Fruit fly (Drosophila melanogaster) whole organism, prepupa: Measurements from ENCODE around the gene NK7.1.

Experiments
- Blimp-1 ChIP-seq: fragments of 200-800 bp; sonication (Bioruptor generic); optimal IDR thresholded peaks from 3 replicates; lab custom pipeline; 2017; ENCODE audit warnings: missing biosample characterization, missing genetic modification characterization, mild to moderate bottlenecking, moderate library complexity, missing genetic modification reagents
- CG10631 ChIP-seq: fragments of 200-800 bp; sonication (Bioruptor generic); optimal IDR thresholded peaks from 2 replicates; lab custom pipeline; 2016; ENCODE audit warnings: missing biosample characterization, missing genetic modification characterization
- CG10669 ChIP-seq: fragments of 200-800 bp; sonication (Bioruptor generic); optimal IDR thresholded peaks from 3 replicates; lab custom pipeline; 2018; ENCODE audit warnings: missing biosample characterization, mild to moderate bottlenecking, missing genetic modification characterization, moderate library complexity
- CG11294 ChIP-seq: fragments of 200-800 bp; sonication (Bioruptor generic); IDR thresholded peaks from 2 replicates; pipeline ENCODE4 v1.3.6; 2022; ENCODE audit warnings: missing biosample characterization, missing genetic modification characterization
- CG11762 ChIP-seq: fragments of 200-800 bp; sonication (Bioruptor generic); optimal IDR thresholded peaks from 3 replicates; lab custom pipeline; 2016; ENCODE audit warnings: missing biosample characterization, missing genetic modification characterization; ENCODE audit not compliant: insufficient read depth
- CG11902 ChIP-seq: fragments of 200-800 bp; sonication (Bioruptor generic); optimal IDR thresholded peaks from 3 replicates; lab custom pipeline; 2016; ENCODE audit warnings: missing biosample characterization, missing genetic modification characterization
- CG15336 ChIP-seq: fragments of 200-800 bp; sonication (Bioruptor generic); IDR thresholded peaks from 2 replicates; pipeline ENCODE4 v1.3.6; 2022; ENCODE audit warnings: missing biosample characterization, missing genetic modification characterization
- CG1621 ChIP-seq: fragments of 200-800 bp; sonication (Bioruptor generic); optimal IDR thresholded peaks from 3 replicates; lab custom pipeline; 2018; ENCODE audit warnings: missing biosample characterization, mild to moderate bottlenecking, missing genetic modification characterization
- CG16779 ChIP-seq: fragments of 200-800 bp; sonication (Bioruptor generic); optimal IDR thresholded peaks from 3 replicates; lab custom pipeline; 2017; ENCODE audit warnings: missing biosample characterization, mild to moderate bottlenecking, missing genetic modification characterization
- CG32006 ChIP-seq: fragments of 200-800 bp; sonication (Bioruptor generic); optimal IDR thresholded peaks from 3 replicates; lab custom pipeline; 2017; ENCODE audit warnings: missing biosample characterization, mild to moderate bottlenecking, missing genetic modification characterization
- CG34406 ChIP-seq: fragments of 200-800 bp; sonication (Bioruptor generic); optimal IDR thresholded peaks from 3 replicates; lab custom pipeline; 2016; ENCODE audit warnings: missing biosample characterization, missing genetic modification characterization
- CG3919 ChIP-seq: fragments of 200-800 bp; sonication (Bioruptor generic); optimal IDR thresholded peaks from 3 replicates; lab custom pipeline; 2016; ENCODE audit warnings: missing biosample characterization, missing genetic modification characterization
- CG4318 ChIP-seq: fragments of 200-800 bp; sonication (Bioruptor generic); optimal IDR thresholded peaks from 3 replicates; lab custom pipeline; 2017; ENCODE audit warnings: missing biosample characterization, mild to moderate bottlenecking, missing genetic modification characterization
- CG6163 ChIP-seq: fragments of 200-800 bp; sonication (Bioruptor generic); IDR thresholded peaks from 3 replicates; pipeline ENCODE4 v1.3.6; 2022; ENCODE audit warnings: missing biosample characterization, missing genetic modification characterization
- CG6276 ChIP-seq: fragments of 200-800 bp; sonication (Bioruptor generic); optimal IDR thresholded peaks from 2 replicates; lab custom pipeline; 2017; ENCODE audit warnings: missing biosample characterization, mild to moderate bottlenecking, missing genetic modification characterization
- CG6792 ChIP-seq: fragments of 200-800 bp; sonication (Bioruptor generic); optimal IDR thresholded peaks from 3 replicates; lab custom pipeline; 2016; ENCODE audit warnings: missing biosample characterization, missing genetic modification characterization
- CG6808 ChIP-seq: fragments of 200-800 bp; sonication (Bioruptor generic); optimal IDR thresholded peaks from 3 replicates; lab custom pipeline; 2017; ENCODE audit warnings: missing biosample characterization, missing genetic modification characterization, mild to moderate bottlenecking, moderate library complexity, missing genetic modification reagents
- CG6854 ChIP-seq: fragments of 200-800 bp; sonication (Bioruptor generic); optimal IDR thresholded peaks from 2 replicates; lab custom pipeline; 2017; ENCODE audit warnings: missing biosample characterization, mild to moderate bottlenecking, missing genetic modification characterization
- CG7368 ChIP-seq: fragments of 200-800 bp; sonication (Bioruptor generic); optimal IDR thresholded peaks from 3 replicates; lab custom pipeline; 2016; ENCODE audit warnings: missing biosample characterization, missing genetic modification characterization
- CG8119 ChIP-seq: fragments of 200-800 bp; sonication (Bioruptor generic); IDR thresholded peaks from 3 replicates; pipeline ENCODE4 v1.3.6; 2022; ENCODE audit warnings: missing biosample characterization, missing genetic modification characterization
- CG8319 ChIP-seq: fragments of 200-800 bp; sonication (Bioruptor generic); optimal IDR thresholded peaks from 3 replicates; lab custom pipeline; 2016; ENCODE audit warnings: missing biosample characterization, missing genetic modification characterization
- CG8632 ChIP-seq: fragments of 200-800 bp; sonication (Bioruptor generic); optimal IDR thresholded peaks from 3 replicates; lab custom pipeline; 2016; ENCODE audit warnings: missing biosample characterization, missing genetic modification characterization
- CG9139 ChIP-seq: fragments of 200-800 bp; sonication (Bioruptor generic); optimal IDR thresholded peaks from 3 replicates; lab custom pipeline; 2017; ENCODE audit warnings: missing biosample characterization, mild to moderate bottlenecking, missing genetic modification characterization
- Eip75B ChIP-seq: fragments of 200-800 bp; sonication (Bioruptor generic); optimal IDR thresholded peaks from 3 replicates; lab custom pipeline; 2016; ENCODE audit warnings: missing biosample characterization, missing genetic modification characterization
- Eip78C ChIP-seq: fragments of 200-800 bp; sonication (Bioruptor generic); peaks from one replicate; lab custom pipeline; 2016; ENCODE audit warnings: missing biosample characterization, missing genetic modification characterization
- Eip93F ChIP-seq: fragments of 200-800 bp; sonication (Bioruptor generic); optimal IDR thresholded peaks from 2 replicates; lab custom pipeline; 2016; ENCODE audit warnings: missing biosample characterization, mild to moderate bottlenecking, missing genetic modification characterization
- Ets21C ChIP-seq: fragments of 200-800 bp; sonication (Bioruptor generic); optimal IDR thresholded peaks from 3 replicates; lab custom pipeline; 2016; ENCODE audit warnings: missing biosample characterization, missing genetic modification characterization
- Ets96B ChIP-seq: fragments of 200-800 bp; optimal IDR thresholded peaks from 2 replicates; lab custom pipeline; 2019; ENCODE audit warnings: missing biosample characterization, mild to moderate bottlenecking, missing genetic modification characterization, moderate library complexity
- Gug ChIP-seq: fragments of 200-800 bp; sonication (Bioruptor generic); IDR thresholded peaks from 2 replicates; pipeline ENCODE4 v1.3.6; 2022; ENCODE audit warnings: missing biosample characterization, missing genetic modification characterization
- Hr39 ChIP-seq: fragments of 200-800 bp; sonication (Bioruptor generic); optimal IDR thresholded peaks from 2 replicates; lab custom pipeline; 2016; ENCODE audit warnings: missing biosample characterization, missing genetic modification characterization
- Hr4 ChIP-seq: fragments of 200-800 bp; sonication (Bioruptor generic); optimal IDR thresholded peaks from 3 replicates; lab custom pipeline; 2016; ENCODE audit warnings: missing biosample characterization, missing genetic modification characterization
- Lpt ChIP-seq: fragments of 200-800 bp; sonication (Bioruptor generic); optimal IDR thresholded peaks from 3 replicates; lab custom pipeline; 2016; ENCODE audit warnings: missing biosample characterization, missing genetic modification characterization
- Met ChIP-seq: fragments of 200-800 bp; sonication (Bioruptor generic); optimal IDR thresholded peaks from 3 replicates; lab custom pipeline; 2016; ENCODE audit warnings: missing biosample characterization, missing genetic modification characterization
- Smox ChIP-seq: fragments of 200-800 bp; sonication (Bioruptor generic); optimal IDR thresholded peaks from 3 replicates; lab custom pipeline; 2016; ENCODE audit warnings: missing biosample characterization, missing genetic modification characterization
- Sox102F ChIP-seq: fragments of 200-800 bp; sonication (Bioruptor generic); optimal IDR thresholded peaks from 2 replicates; lab custom pipeline; 2016; ENCODE audit warnings: missing biosample characterization, mild to moderate bottlenecking, missing genetic modification characterization
- Sox14 ChIP-seq: fragments of 200-800 bp; sonication (Bioruptor generic); optimal IDR thresholded peaks from 3 replicates; lab custom pipeline; 2016; ENCODE audit warnings: missing biosample characterization, missing genetic modification characterization
- Sox15 ChIP-seq: fragments of 200-800 bp; sonication (Bioruptor generic); optimal IDR thresholded peaks from 3 replicates; lab custom pipeline; 2016; ENCODE audit warnings: missing biosample characterization, missing genetic modification characterization
- achi ChIP-seq: fragments of 200-800 bp; sonication (Bioruptor generic); optimal IDR thresholded peaks from 3 replicates; lab custom pipeline; 2016; ENCODE audit warnings: missing biosample characterization, missing genetic modification characterization
- acj6 ChIP-seq: fragments of 200-800 bp; sonication (Bioruptor generic); optimal IDR thresholded peaks from 3 replicates; lab custom pipeline; 2016; ENCODE audit warnings: missing biosample characterization, missing genetic modification characterization
- cyc ChIP-seq: fragments of 200-800 bp; sonication (Bioruptor generic); optimal IDR thresholded peaks from 3 replicates; lab custom pipeline; 2016; ENCODE audit warnings: missing biosample characterization, missing genetic modification characterization
- dac ChIP-seq: fragments of 200-800 bp; sonication (Bioruptor generic); optimal IDR thresholded peaks from 2 replicates; lab custom pipeline; 2017; ENCODE audit warnings: missing biosample characterization, mild to moderate bottlenecking, missing genetic modification characterization
- fd59A ChIP-seq: fragments of 200-800 bp; sonication (Bioruptor generic); optimal IDR thresholded peaks from 2 replicates; lab custom pipeline; 2017; ENCODE audit warnings: missing biosample characterization, mild to moderate bottlenecking, missing genetic modification characterization, missing genetic modification reagents
- fd85E ChIP-seq: fragments of 200-800 bp; sonication (Bioruptor generic); optimal IDR thresholded peaks from 3 replicates; lab custom pipeline; 2016; ENCODE audit warnings: missing biosample characterization, missing genetic modification characterization
- fkh ChIP-seq: fragments of 200-800 bp; sonication (Bioruptor generic); optimal IDR thresholded peaks from 3 replicates; lab custom pipeline; 2017; ENCODE audit warnings: missing biosample characterization, mild to moderate bottlenecking, missing genetic modification characterization, moderate library complexity
- lz ChIP-seq: fragments of 200-800 bp; sonication (Bioruptor generic); optimal IDR thresholded peaks from 3 replicates; lab custom pipeline; 2016; ENCODE audit warnings: missing biosample characterization, missing genetic modification characterization
- net ChIP-seq: fragments of 200-800 bp; sonication (Bioruptor generic); optimal IDR thresholded peaks from 3 replicates; lab custom pipeline; 2016; ENCODE audit warnings: missing biosample characterization, missing genetic modification characterization
- spab ChIP-seq: fragments of 200-800 bp; sonication (Bioruptor generic); optimal IDR thresholded peaks from 2 replicates; lab custom pipeline; 2017; ENCODE audit warnings: missing biosample characterization, mild to moderate bottlenecking, missing genetic modification characterization, missing genetic modification reagents
- ss ChIP-seq, 2 experiments: fragments of 200-800 bp; sonication (Bioruptor generic); optimal IDR thresholded peaks; 2 replicates in 1 of 2; 3 replicates in 1 of 2; lab custom pipeline; 2017 to 2018; ENCODE audit warnings: mild to moderate bottlenecking in 2 of 2, missing biosample characterization in 2 of 2, missing genetic modification characterization in 2 of 2, moderate library complexity in 1 of 2
- svp ChIP-seq: fragments of 200-800 bp; sonication (Bioruptor generic); peaks from one replicate; lab custom pipeline; 2016; ENCODE audit warnings: missing biosample characterization, missing genetic modification characterization

Gene NK7.1

DNA sequence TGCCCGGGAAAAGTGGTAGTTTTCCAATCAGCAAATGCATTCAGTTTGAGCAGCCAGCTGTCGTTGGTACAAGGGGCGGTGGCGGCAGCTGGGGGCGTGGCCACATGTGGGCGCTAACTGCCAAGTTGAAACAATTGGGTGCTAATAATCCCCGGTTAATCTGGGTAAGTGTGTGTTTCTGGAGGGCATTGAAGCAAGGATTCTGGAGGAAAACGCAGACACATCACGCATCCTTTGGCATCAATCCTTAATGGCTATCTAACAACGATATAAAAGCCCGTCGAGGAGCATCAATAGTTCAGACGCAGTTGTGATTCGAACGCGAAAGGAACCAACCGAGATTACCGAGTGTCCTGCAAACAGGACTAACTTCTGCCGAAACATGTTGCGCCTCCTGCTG lies 58.2 kb downstream of the NK7.1 start, which contains the start of gene Crz:
Gene Crz, plus strand, starts transcription at position 301 of the 400 bp plus-strand sequence.
- no peak for TF ChIP-seq fd85E (GFP tag; lab: Kevin White, UChicago)
- no peak for TF ChIP-seq Hr39 (GFP tag; lab: Kevin White, UChicago)
- TF ChIP-seq CG16779 (tag; lab: Kevin White, UChicago): no peak
- no peak for TF ChIP-seq CG8632
- no peak for TF ChIP-seq lz (GFP tag; lab: Kevin White, UChicago)
- TF ChIP-seq CG9139 (GFP tag; lab: Kevin White, UChicago): no peak
- no peak for TF ChIP-seq Eip93F (GFP tag; lab: Kevin White, UChicago)
- TF ChIP-seq Sox102F: no peak
- TF ChIP-seq CG6808: no peak
- no peak for TF ChIP-seq achi (GFP tag; lab: Kevin White, UChicago)
- TF ChIP-seq Sox15 (GFP tag; lab: Kevin White, UChicago): no peak
- no peak for TF ChIP-seq Ets21C
- no peak for TF ChIP-seq CG6792
- no peak for TF ChIP-seq net (GFP tag; lab: Kevin White, UChicago)
- no peak for TF ChIP-seq CG15336 (GFP tag; lab: Robert Waterston, UW)
- TF ChIP-seq dac (GFP tag; lab: Kevin White, UChicago): no peak
- TF ChIP-seq CG10669: no peak
- TF ChIP-seq CG34406 (GFP tag; lab: Kevin White, UChicago): no peak

DNA sequence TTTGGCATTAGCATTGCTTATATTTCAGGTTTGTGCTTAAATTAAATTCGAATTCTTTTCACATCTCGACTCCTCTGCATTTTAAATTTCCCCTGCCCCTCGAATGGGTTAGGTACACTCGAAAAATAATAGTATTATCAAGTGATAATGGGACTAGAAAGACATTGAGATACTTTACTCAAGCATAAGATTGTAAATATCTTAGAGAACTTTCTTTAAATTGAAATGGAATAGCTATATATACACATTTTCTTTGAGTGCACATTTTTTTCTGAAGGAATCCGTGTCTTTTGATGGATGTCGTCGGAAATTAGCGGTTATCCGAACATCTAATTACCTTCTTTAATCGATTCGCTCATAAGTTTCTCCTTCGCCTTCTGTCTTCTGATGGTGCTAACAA lies 61.7 kb downstream of the NK7.1 start:
- no peak for TF ChIP-seq CG11294
- TF ChIP-seq CG9139 (GFP tag; lab: Kevin White, UChicago): no peak
- TF ChIP-seq CG11902: no peak
- TF ChIP-seq lz (GFP tag; lab: Kevin White, UChicago): peak; percentile 46
- TF ChIP-seq Ets21C: no peak
- TF ChIP-seq net (GFP tag; lab: Kevin White, UChicago): no peak
- TF ChIP-seq fd85E (GFP tag; lab: Kevin White, UChicago): no peak
- TF ChIP-seq acj6 (GFP tag; lab: Kevin White, UChicago): peak; percentile 3
- TF ChIP-seq dac (GFP tag; lab: Kevin White, UChicago): no peak
- no peak for TF ChIP-seq CG6163 (GFP tag; lab: Robert Waterston, UW)
- TF ChIP-seq fd59A: no peak
- no peak for TF ChIP-seq CG6792
- peak; percentile 33; the same call in 1 of the 2 replicates for TF ChIP-seq CG15336 (GFP tag; lab: Robert Waterston, UW)
- TF ChIP-seq CG10631 (GFP tag; lab: Kevin White, UChicago): peak; percentile 18
- TF ChIP-seq ss (GFP tag; optimal IDR thresholded peaks at IDR 0.05; lab: Kevin White, UChicago): no peak
- peak; percentile 58 for TF ChIP-seq Eip78C
- TF ChIP-seq Lpt: no peak
- TF ChIP-seq Sox15 (GFP tag; lab: Kevin White, UChicago): no peak
- no peak for TF ChIP-seq Sox14
- TF ChIP-seq Eip75B: no peak
- TF ChIP-seq CG8119: no peak
- TF ChIP-seq CG10669: no peak
- no peak for TF ChIP-seq Gug
- TF ChIP-seq spab (GFP tag; lab: Kevin White, UChicago): no peak
- TF ChIP-seq CG4318 (GFP tag; lab: Kevin White, UChicago): no peak
- TF ChIP-seq CG6276 (GFP tag; lab: Kevin White, UChicago): no peak
- TF ChIP-seq CG3919 (GFP tag; lab: Kevin White, UChicago): no peak
- TF ChIP-seq Sox102F: no peak
- TF ChIP-seq CG34406 (GFP tag; lab: Kevin White, UChicago): no peak
- TF ChIP-seq CG7368 (GFP tag; lab: Kevin White, UChicago): no peak
- TF ChIP-seq CG6854: no peak
- TF ChIP-seq CG1621 (tag; lab: Kevin White, UChicago): no peak
- TF ChIP-seq CG32006 (GFP tag; lab: Kevin White, UChicago): peak; percentile 22
- no peak for TF ChIP-seq Met
- no peak for TF ChIP-seq svp (GFP tag; lab: Kevin White, UChicago)
- no peak for TF ChIP-seq Ets96B (tag; lab: Kevin White, UChicago)
- no peak for TF ChIP-seq Smox
- TF ChIP-seq CG11762 (GFP tag; lab: Kevin White, UChicago): no peak
- TF ChIP-seq Blimp-1 (GFP tag; lab: Kevin White, UChicago): no peak
- TF ChIP-seq CG6808: no peak
- peak; percentile 18 for TF ChIP-seq cyc (GFP tag; lab: Kevin White, UChicago)
- TF ChIP-seq fkh: no peak
- no peak for TF ChIP-seq CG8632
- no peak for TF ChIP-seq CG8319 (GFP tag; lab: Kevin White, UChicago)
- TF ChIP-seq Hr39 (GFP tag; lab: Kevin White, UChicago): peak; percentile 45
- TF ChIP-seq Hr4 (GFP tag; lab: Kevin White, UChicago): no peak
